Worm (Caenorhabditis elegans) whole organism, early embryonic: Measurements from ENCODE around the gene M28.10.

ENCODE experiments used
- B0310.2 ChIP-seq: sonication (generic microtip); optimal IDR thresholded peaks from 2 replicates; lab custom pipeline; 2016; ENCODE audit warnings: mild to moderate bottlenecking, missing genetic modification characterization, missing compliant biosample characterization
- F13C5.2 ChIP-seq: sonication (generic microtip); optimal IDR thresholded peaks from 2 replicates; lab custom pipeline; 2017; ENCODE audit warnings: mild to moderate bottlenecking, missing genetic modification characterization, inconsistent platforms, missing compliant biosample characterization
- aly-1 ChIP-seq: sonication (generic microtip); optimal IDR thresholded peaks from 2 replicates; lab custom pipeline; 2016; ENCODE audit warnings: missing genetic modification characterization, missing compliant biosample characterization
- ama-1 ChIP-seq: fragments of 150-350 bp; optimal IDR thresholded peaks from 2 replicates; lab custom pipeline; 2014
- ceh-13 ChIP-seq: fragments of 200-800 bp; sonication (Bioruptor generic); optimal IDR thresholded peaks from 2 replicates; lab custom pipeline; 2018; ENCODE audit warnings: mild to moderate bottlenecking, missing genetic modification characterization, missing compliant biosample characterization
- ceh-36 ChIP-seq: sonication (generic microtip); optimal IDR thresholded peaks from 2 replicates; lab custom pipeline; 2016; ENCODE audit warnings: missing genetic modification characterization, inconsistent platforms, missing compliant biosample characterization
- ets-7 ChIP-seq: sonication (generic microtip); optimal IDR thresholded peaks from 2 replicates; lab custom pipeline; 2016; ENCODE audit warnings: missing genotype, missing genetic modification characterization, missing compliant biosample characterization
- flt-1 ChIP-seq: fragments of 200-800 bp; sonication (Bioruptor generic); IDR thresholded peaks from 2 replicates; pipeline ENCODE4 v1.3.6; 2022; ENCODE audit warnings: missing genetic modification characterization, missing compliant biosample characterization
- hmbx-1 ChIP-seq: sonication (generic microtip); optimal IDR thresholded peaks from 2 replicates; lab custom pipeline; 2016; ENCODE audit warnings: mild to moderate bottlenecking, missing genetic modification characterization, missing compliant biosample characterization
- hmg-4 ChIP-seq: fragments of 200-800 bp; sonication (Bioruptor generic); optimal IDR thresholded peaks from 2 replicates; lab custom pipeline; 2018; ENCODE audit warnings: mild to moderate bottlenecking, missing genetic modification characterization, missing compliant biosample characterization
- hnd-1 ChIP-seq: sonication (generic microtip); optimal IDR thresholded peaks from 2 replicates; lab custom pipeline; 2016; ENCODE audit warnings: missing genetic modification characterization, missing compliant biosample characterization
- pes-1 ChIP-seq: fragments of 200-800 bp; sonication (Bioruptor generic); IDR thresholded peaks from 2 replicates; pipeline ENCODE4 v1.3.6; 2022; ENCODE audit warnings: missing genetic modification reagents, missing genetic modification characterization, missing compliant biosample characterization
- scrt-1 ChIP-seq: fragments of 200-800 bp; sonication (Bioruptor generic); IDR thresholded peaks from 2 replicates; pipeline ENCODE4 v1.3.6; 2022; ENCODE audit warnings: missing genetic modification characterization, missing compliant biosample characterization
- sea-1 ChIP-seq: fragments of 200-800 bp; sonication (Bioruptor generic); conservative IDR thresholded peaks from 2 replicates; pipeline ENCODE4 v1.3.6; 2022; ENCODE audit warnings: missing genetic modification characterization, missing compliant biosample characterization
- tbx-11 ChIP-seq: fragments of 200-800 bp; sonication (Bioruptor generic); IDR thresholded peaks from 2 replicates; pipeline ENCODE4 v1.3.6; 2022; ENCODE audit warnings: missing genetic modification characterization, missing compliant biosample characterization
- tbx-37 ChIP-seq: fragments of 200-800 bp; sonication (Bioruptor generic); conservative IDR thresholded peaks from 2 replicates; pipeline ENCODE4 v1.3.6; 2022; ENCODE audit warnings: missing genetic modification reagents, missing genetic modification characterization, missing compliant biosample characterization
- tra-4 ChIP-seq: sonication (generic microtip); optimal IDR thresholded peaks from 2 replicates; lab custom pipeline; 2017; ENCODE audit warnings: missing genetic modification characterization, missing compliant biosample characterization

M28.10 gene

ce11 chrII:10680130-10680529 is 32.8 kb downstream of the M28.10 start:
- TF ChIP-seq hnd-1 (tag; lab: Kevin White, UChicago) = no peak

- no peak for TF ChIP-seq ceh-36 (tag; lab: Kevin White, UChicago)
- TF ChIP-seq tbx-11 (GFP tag; lab: Robert Waterston, UW) = no peak
- TF ChIP-seq flt-1 (GFP tag; lab: Robert Waterston, UW) = no peak
- TF ChIP-seq pes-1 = no peak
- no peak for TF ChIP-seq hnd-1 (tag; lab: Kevin White, UChicago)
- no peak for TF ChIP-seq ceh-13 (GFP tag; lab: Kevin White, UChicago)
- TF ChIP-seq scrt-1 (GFP tag; lab: Robert Waterston, UW) = no peak
- TF ChIP-seq hmbx-1 (tag; lab: Kevin White, UChicago) = no peak
- no peak for TF ChIP-seq aly-1 (tag; lab: Kevin White, UChicago)
- no peak for TF ChIP-seq ama-1 (lab: Kevin White, UChicago)
- TF ChIP-seq ets-7 (tag; lab: Kevin White, UChicago) = no peak
- no peak for TF ChIP-seq B0310.2 (tag; lab: Kevin White, UChicago)
- TF ChIP-seq hmg-4 (GFP tag; lab: Kevin White, UChicago) = no peak
- no peak for TF ChIP-seq F13C5.2 (tag; lab: Kevin White, UChicago)
- no peak for TF ChIP-seq tra-4
- no peak for TF ChIP-seq sea-1 (GFP tag; lab: Robert Waterston, UW)
- no peak for TF ChIP-seq tbx-37 (GFP tag; lab: Robert Waterston, UW)
Measured at ce11 chrII:10680614-10681013, 33.3 kb downstream of the M28.10 start.

- TF ChIP-seq ceh-36 (tag; lab: Kevin White, UChicago) (no peak), ets-7 (tag; lab: Kevin White, UChicago) (no peak), hmbx-1 (tag; lab: Kevin White, UChicago) (no peak), hmg-4 (GFP tag; lab: Kevin White, UChicago) (no peak), flt-1 (GFP tag; lab: Robert Waterston, UW) (no peak), hnd-1 (tag; lab: Kevin White, UChicago) (no peak), B0310.2 (tag; lab: Kevin White, UChicago) (no peak), scrt-1 (GFP tag; lab: Robert Waterston, UW) (no peak), ama-1 (lab: Kevin White, UChicago) (no peak), tra-4 (no peak), pes-1 (no peak), aly-1 (tag; lab: Kevin White, UChicago) (no peak), F13C5.2 (tag; lab: Kevin White, UChicago) (no peak), tbx-11 (GFP tag; lab: Robert Waterston, UW) (no peak)
Measured at ce11 chrII:10684954-10685353, 37.6 kb downstream of the M28.10 start.

- no peak for TF ChIP-seq tbx-11 (GFP tag; lab: Robert Waterston, UW)
- TF ChIP-seq aly-1 (tag; lab: Kevin White, UChicago) = no peak
- TF ChIP-seq flt-1 (GFP tag; lab: Robert Waterston, UW) = no peak
- TF ChIP-seq F13C5.2 (tag; lab: Kevin White, UChicago) = no peak
- no peak for TF ChIP-seq tbx-37 (GFP tag; lab: Robert Waterston, UW)
- no peak for TF ChIP-seq hnd-1 (tag; lab: Kevin White, UChicago)
- no peak for TF ChIP-seq tra-4
- TF ChIP-seq scrt-1 (GFP tag; lab: Robert Waterston, UW) = no peak
- no peak for TF ChIP-seq sea-1 (GFP tag; lab: Robert Waterston, UW)
- TF ChIP-seq pes-1 = no peak
- TF ChIP-seq ceh-36 (tag; lab: Kevin White, UChicago) = no peak
- TF ChIP-seq hmg-4 (GFP tag; lab: Kevin White, UChicago) = no peak
- TF ChIP-seq ets-7 (tag; lab: Kevin White, UChicago) = no peak
- no peak for TF ChIP-seq ama-1 (lab: Kevin White, UChicago)
- TF ChIP-seq B0310.2 (tag; lab: Kevin White, UChicago) = no peak
- TF ChIP-seq hmbx-1 (tag; lab: Kevin White, UChicago) = no peak
- TF ChIP-seq ceh-13 (GFP tag; lab: Kevin White, UChicago) = no peak
Measured at ce11 chrII:10693655-10694054, 46.3 kb downstream of the M28.10 start, which contains the start of gene gbh-1. Gene gbh-1 (minus strand): TSS chrII:10693803.

DNA sequence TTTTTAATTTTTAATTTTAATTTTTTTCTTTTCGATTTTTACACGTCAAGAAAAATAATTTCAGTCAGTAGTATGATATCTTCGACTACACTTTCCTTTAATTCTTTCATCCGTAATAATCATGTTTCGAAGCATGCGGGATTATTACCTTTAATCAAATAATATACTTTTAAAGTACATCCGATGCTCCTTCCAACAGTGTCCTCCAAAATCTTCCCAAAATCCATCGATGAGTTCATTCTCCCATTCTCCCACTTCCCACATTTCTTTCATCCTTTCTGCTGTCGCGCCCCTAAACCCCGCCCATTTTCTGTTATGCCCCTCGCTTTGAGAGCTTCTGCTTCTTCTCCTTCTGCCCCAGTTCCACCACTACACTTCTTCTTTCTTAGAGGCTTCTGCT is 47.4 kb downstream of the M28.10 start, which contains the start of gene lgc-57:
lgc-57 (plus strand) TSS at position 301 of the 400 bp plus-strand sequence.
- TF ChIP-seq ama-1 (lab: Kevin White, UChicago) = no peak
- TF ChIP-seq ets-7 (tag; lab: Kevin White, UChicago) = no peak
- no peak for TF ChIP-seq scrt-1 (GFP tag; lab: Robert Waterston, UW)
- TF ChIP-seq B0310.2 (tag; lab: Kevin White, UChicago) = no peak
- no peak for TF ChIP-seq hmbx-1 (tag; lab: Kevin White, UChicago)
- TF ChIP-seq hnd-1 (tag; lab: Kevin White, UChicago) = no peak
- TF ChIP-seq ceh-13 (GFP tag; lab: Kevin White, UChicago) = no peak
- no peak for TF ChIP-seq sea-1 (GFP tag; lab: Robert Waterston, UW)
- TF ChIP-seq aly-1 (tag; lab: Kevin White, UChicago) = no peak
- TF ChIP-seq flt-1 (GFP tag; lab: Robert Waterston, UW) = no peak
- TF ChIP-seq tbx-11 (GFP tag; lab: Robert Waterston, UW) = no peak
- TF ChIP-seq F13C5.2 (tag; lab: Kevin White, UChicago) = no peak

- TF ChIP-seq tbx-37 (GFP tag; lab: Robert Waterston, UW) = no peak
- TF ChIP-seq B0310.2 (tag; lab: Kevin White, UChicago) = no peak
- TF ChIP-seq F13C5.2 (tag; lab: Kevin White, UChicago) = no peak
- no peak for TF ChIP-seq pes-1
- TF ChIP-seq scrt-1 (GFP tag; lab: Robert Waterston, UW) = no peak
- no peak for TF ChIP-seq ceh-13 (GFP tag; lab: Kevin White, UChicago)
- no peak for TF ChIP-seq hnd-1 (tag; lab: Kevin White, UChicago)
- TF ChIP-seq flt-1 (GFP tag; lab: Robert Waterston, UW) = no peak
Measured at ce11 chrII:10696060-10696459, 48.7 kb downstream of the M28.10 start.
